In the genomic region with DNA sequence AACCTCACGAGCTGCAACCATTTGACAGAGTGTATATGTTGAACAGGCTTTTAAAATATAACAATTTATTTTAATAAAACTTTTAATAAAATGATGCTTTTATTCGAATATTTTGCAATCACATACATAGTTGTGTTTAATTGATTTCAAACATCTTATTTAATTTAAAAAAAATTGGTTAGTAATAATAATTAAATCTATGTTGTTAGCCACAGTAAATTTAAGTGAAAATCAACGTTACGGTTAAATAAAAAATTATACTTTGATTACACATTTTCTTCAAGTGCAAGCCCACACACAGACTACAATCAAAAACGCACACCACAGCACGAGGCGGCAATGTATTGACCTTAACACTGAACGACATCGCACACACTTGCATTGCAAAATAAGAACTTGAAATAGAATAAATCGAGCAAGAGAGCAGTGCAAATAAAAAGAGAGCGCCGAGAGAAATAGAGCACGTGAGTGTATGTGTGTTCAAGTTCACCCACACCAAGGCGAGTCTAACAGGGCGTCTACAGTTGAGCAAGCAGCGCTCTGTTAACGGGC, we compare ENCODE assay signal across 2 fruit fly cellular contexts.
TF ChIP-seq lines count a peak whose summit lies in the region.

No protein-coding gene starts in this region.

TF ChIP-seq in whole organism, embryonic, 481 proteins besides CTCF, POLR2A, EP300 and RAD21 (continued from another document and continues in another):
- no peak for TF ChIP-seq CG12659 (GFP tag; optimal IDR thresholded peaks at IDR 0.05; lab: Kevin White, UChicago)
- TF ChIP-seq inv (GFP tag; IDR thresholded peaks at IDR 0.05; lab: Robert Waterston, UW; ENCODE audit: partially characterized antibody), result no peak
- TF ChIP-seq Asciz (GFP tag; optimal IDR thresholded peaks at IDR 0.05; lab: Kevin White, UChicago), result peak; percentile 0
- TF ChIP-seq Antp (GFP tag; optimal IDR thresholded peaks at IDR 0.05; lab: Kevin White, UChicago), result no peak
- TF ChIP-seq Tbp (GFP tag; optimal IDR thresholded peaks at IDR 0.05; lab: Kevin White, UChicago), result no peak
- no peak for TF ChIP-seq CG10543 (GFP tag; optimal IDR thresholded peaks at IDR 0.05; lab: Kevin White, UChicago)
- no peak for TF ChIP-seq CG18619 (GFP tag; optimal IDR thresholded peaks at IDR 0.05; lab: Kevin White, UChicago)
- TF ChIP-seq D (optimal IDR thresholded peaks at IDR 0.05; lab: Kevin White, UChicago), result no peak
- TF ChIP-seq D (GFP tag; optimal IDR thresholded peaks at IDR 0.05; lab: Kevin White, UChicago), result peak; percentile 14
- no peak for TF ChIP-seq CG10431 (GFP tag; optimal IDR thresholded peaks at IDR 0.05; lab: Kevin White, UChicago)
- no peak for TF ChIP-seq CG31224 (GFP tag; IDR thresholded peaks at IDR 0.05; lab: Robert Waterston, UW)
- no peak for TF ChIP-seq CG2889 (GFP tag; IDR thresholded peaks at IDR 0.05; lab: Robert Waterston, UW)
- TF ChIP-seq Ets97D (GFP tag; optimal IDR thresholded peaks at IDR 0.05; lab: Kevin White, UChicago), result no peak
- no peak for TF ChIP-seq CG14965 (GFP tag; optimal IDR thresholded peaks at IDR 0.05; lab: Kevin White, UChicago; ENCODE audit: borderline replicate concordance)
- TF ChIP-seq CG7556 (GFP tag; optimal IDR thresholded peaks at IDR 0.05; lab: Kevin White, UChicago), result no peak
- TF ChIP-seq luna (GFP tag; optimal IDR thresholded peaks at IDR 0.05; lab: Kevin White, UChicago), result no peak
- no peak for TF ChIP-seq CG4328 (GFP tag; optimal IDR thresholded peaks at IDR 0.05; lab: Kevin White, UChicago)
- TF ChIP-seq bbx (GFP tag; IDR thresholded peaks at IDR 0.05; lab: Robert Waterston, UW; ENCODE audit: partially characterized antibody), result no peak
- TF ChIP-seq CG2712 (tag; optimal IDR thresholded peaks at IDR 0.05; lab: Kevin White, UChicago), result peak; percentile 60
- TF ChIP-seq CHES-1-like (GFP tag; optimal IDR thresholded peaks at IDR 0.05; lab: Kevin White, UChicago), result no peak
- no peak for TF ChIP-seq CG6854 (GFP tag; optimal IDR thresholded peaks at IDR 0.05; lab: Kevin White, UChicago)
- TF ChIP-seq lmd (GFP tag; IDR thresholded peaks at IDR 0.05; lab: Robert Waterston, UW), result no peak; the same call in 1 of the 2 replicates
- peak in 1 of 2 experiments; percentile 20 for TF ChIP-seq eve (GFP tag; optimal IDR thresholded peaks at IDR 0.05; lab: Kevin White, UChicago)
- no peak for TF ChIP-seq jumu (GFP tag; optimal IDR thresholded peaks at IDR 0.05; lab: Kevin White, UChicago)
- no peak for TF ChIP-seq CG11723 (GFP tag; optimal IDR thresholded peaks at IDR 0.05; lab: Kevin White, UChicago)
- no peak for TF ChIP-seq CG30431 (GFP tag; optimal IDR thresholded peaks at IDR 0.05; lab: Kevin White, UChicago)
- TF ChIP-seq sc (optimal IDR thresholded peaks at IDR 0.05; lab: Kevin White, UChicago), result no peak
- no peak for TF ChIP-seq sc (GFP tag; optimal IDR thresholded peaks at IDR 0.05; lab: Kevin White, UChicago)
- TF ChIP-seq HLH4C (GFP tag; IDR thresholded peaks at IDR 0.05; lab: Robert Waterston, UW; ENCODE audit: partially characterized antibody), result no peak
- TF ChIP-seq CG6654 (GFP tag; optimal IDR thresholded peaks at IDR 0.05; lab: Kevin White, UChicago), result no peak
- no peak for TF ChIP-seq Dref (GFP tag; IDR thresholded peaks at IDR 0.05; lab: Robert Waterston, UW)
- peak; percentile 94; the same call in 3 of the 4 replicates for TF ChIP-seq chinmo (GFP tag; IDR thresholded peaks at IDR 0.05; lab: Robert Waterston, UW; ENCODE audit: partially characterized antibody)
- TF ChIP-seq fu2 (GFP tag; optimal IDR thresholded peaks at IDR 0.05; lab: Kevin White, UChicago), result no peak
- no peak for TF ChIP-seq stc (GFP tag; IDR thresholded peaks at IDR 0.05; lab: Robert Waterston, UW)
- TF ChIP-seq CG7357 (GFP tag; IDR thresholded peaks at IDR 0.05; lab: Robert Waterston, UW), result no peak
- TF ChIP-seq aop (GFP tag; IDR thresholded peaks at IDR 0.05; lab: Robert Waterston, UW), result no peak
- no peak for TF ChIP-seq oc (tag; optimal IDR thresholded peaks at IDR 0.05; lab: Kevin White, UChicago)
- TF ChIP-seq Med (GFP tag; lab: Kevin White, UChicago), result no peak
- TF ChIP-seq CG14441 (GFP tag; IDR thresholded peaks at IDR 0.05; lab: Robert Waterston, UW), result no peak
- no peak for TF ChIP-seq Six4 (GFP tag; optimal IDR thresholded peaks at IDR 0.05; lab: Kevin White, UChicago)
- TF ChIP-seq Opbp (GFP tag; IDR thresholded peaks at IDR 0.05; lab: Robert Waterston, UW; ENCODE audit: partially characterized antibody), result no peak
- TF ChIP-seq Dip2 (GFP tag; IDR thresholded peaks at IDR 0.05; lab: Robert Waterston, UW), result no peak
- TF ChIP-seq CG11695 (GFP tag; IDR thresholded peaks at IDR 0.05; lab: Robert Waterston, UW), result peak; percentile 47; the same call in 2 of the 3 replicates
- no peak for TF ChIP-seq CG31388 (GFP tag; optimal IDR thresholded peaks at IDR 0.05; lab: Kevin White, UChicago)
- TF ChIP-seq gce (GFP tag; IDR thresholded peaks at IDR 0.05; lab: Robert Waterston, UW), result 0 out of 3 replicates have a peak, but pooled peaks have one; percentile 34
- TF ChIP-seq Lhr (GFP tag; optimal IDR thresholded peaks at IDR 0.05; lab: Kevin White, UChicago), result no peak
- no peak for TF ChIP-seq tgo (GFP tag; IDR thresholded peaks at IDR 0.05; lab: Robert Waterston, UW)
- TF ChIP-seq gcm2 (GFP tag; optimal IDR thresholded peaks at IDR 0.05; lab: Kevin White, UChicago), result no peak
- no peak for TF ChIP-seq CG1529 (GFP tag; optimal IDR thresholded peaks at IDR 0.05; lab: Kevin White, UChicago)
- no peak for TF ChIP-seq Bdp1 (GFP tag; optimal IDR thresholded peaks at IDR 0.05; lab: Kevin White, UChicago)
- no peak for TF ChIP-seq mam (GFP tag; optimal IDR thresholded peaks at IDR 0.05; lab: Kevin White, UChicago)
- TF ChIP-seq pros (GFP tag; optimal IDR thresholded peaks at IDR 0.05; lab: Kevin White, UChicago), result no peak
- no peak for TF ChIP-seq insv (GFP tag; optimal IDR thresholded peaks at IDR 0.05; lab: Kevin White, UChicago)
- no peak for TF ChIP-seq Taf1 (GFP tag; IDR thresholded peaks at IDR 0.05; lab: Robert Waterston, UW)
- TF ChIP-seq sd (tag; optimal IDR thresholded peaks at IDR 0.05; lab: Kevin White, UChicago), result no peak
- no peak for TF ChIP-seq hb (GFP tag; IDR thresholded peaks at IDR 0.05; lab: Robert Waterston, UW; ENCODE audit: partially characterized antibody)
- TF ChIP-seq gfzf (GFP tag; optimal IDR thresholded peaks at IDR 0.05; lab: Kevin White, UChicago), result no peak
- peak; percentile 79 for TF ChIP-seq ftz-f1 (GFP tag; optimal IDR thresholded peaks at IDR 0.05; lab: Kevin White, UChicago)
- TF ChIP-seq CG6791 (GFP tag; IDR thresholded peaks at IDR 0.05; lab: Robert Waterston, UW; ENCODE audit: partially characterized antibody), result no peak
- TF ChIP-seq amos (GFP tag; IDR thresholded peaks at IDR 0.05; lab: Robert Waterston, UW; ENCODE audit: partially characterized antibody), result no peak
- no peak for TF ChIP-seq Gug (GFP tag; IDR thresholded peaks at IDR 0.05; lab: Robert Waterston, UW)
- no peak for TF ChIP-seq pho (GFP tag; optimal IDR thresholded peaks at IDR 0.05; lab: Kevin White, UChicago)
- no peak for TF ChIP-seq unc-4 (GFP tag; IDR thresholded peaks at IDR 0.05; lab: Robert Waterston, UW; ENCODE audit: partially characterized antibody)

TF ChIP-seq in whole organism, prepupa, 60 proteins besides CTCF, POLR2A, EP300 and RAD21 (continued from another document):
- TF ChIP-seq spab (GFP tag; optimal IDR thresholded peaks at IDR 0.05; lab: Kevin White, UChicago), result peak; percentile 61
- TF ChIP-seq CG11902 (GFP tag; optimal IDR thresholded peaks at IDR 0.05; lab: Kevin White, UChicago), result no peak
- TF ChIP-seq achi (GFP tag; optimal IDR thresholded peaks at IDR 0.05; lab: Kevin White, UChicago), result peak; percentile 67
- peak; percentile 48 for TF ChIP-seq Met (GFP tag; optimal IDR thresholded peaks at IDR 0.05; lab: Kevin White, UChicago)
- TF ChIP-seq vri (GFP tag; optimal IDR thresholded peaks at IDR 0.05; lab: Kevin White, UChicago), result peak; percentile 66
- TF ChIP-seq Hr38 (GFP tag; optimal IDR thresholded peaks at IDR 0.05; lab: Kevin White, UChicago), result no peak
- peak; percentile 64 for TF ChIP-seq CG6792 (GFP tag; optimal IDR thresholded peaks at IDR 0.05; lab: Kevin White, UChicago)
- TF ChIP-seq fd85E (GFP tag; optimal IDR thresholded peaks at IDR 0.05; lab: Kevin White, UChicago), result peak; percentile 51
- TF ChIP-seq Sox15 (GFP tag; optimal IDR thresholded peaks at IDR 0.05; lab: Kevin White, UChicago), result peak; percentile 18
- peak; percentile 49; the same call in 1 of the 2 replicates for TF ChIP-seq CG11294 (GFP tag; IDR thresholded peaks at IDR 0.05; lab: Robert Waterston, UW)
- TF ChIP-seq ss (GFP tag; optimal IDR thresholded peaks at IDR 0.05; lab: Kevin White, UChicago), result peak; percentile 84 to 88
